Worm (Caenorhabditis elegans): ENCODE measurements around the gene srh-60.

srh-60 gene

DNA sequence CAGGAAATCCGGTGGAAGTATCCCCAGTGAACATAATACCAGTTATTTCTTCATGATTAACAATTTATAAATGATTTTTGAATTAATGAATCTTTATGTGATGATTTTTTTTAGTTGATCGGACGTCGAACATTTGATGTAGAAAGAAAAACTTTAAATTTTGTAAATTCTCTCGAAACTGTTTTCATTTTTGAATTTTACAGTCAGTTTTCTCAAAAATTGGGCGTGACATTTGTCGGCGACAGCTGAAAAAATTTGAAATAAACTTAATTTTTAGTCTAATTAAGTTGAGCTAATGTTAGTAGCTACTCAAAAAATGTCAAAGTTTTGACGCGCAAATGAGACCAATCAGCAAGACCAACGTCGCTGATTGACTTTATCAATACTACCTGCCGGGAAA is at the start of gene srh-60:
Gene srh-60, plus strand, starts transcription at position 301 of the 400 bp plus-strand sequence.
- no peak for TF ChIP-seq unc-39 (tag; optimal IDR thresholded peaks at IDR 0.05)
- no peak for TF ChIP-seq ZK546.5 (tag; optimal IDR thresholded peaks at IDR 0.05)
- no peak for TF ChIP-seq nhr-11 (tag; optimal IDR thresholded peaks at IDR 0.05)
- no peak for TF ChIP-seq snpc-4 (tag; optimal IDR thresholded peaks at IDR 0.05)
- no peak for TF ChIP-seq nhr-23 (tag; optimal IDR thresholded peaks at IDR 0.05)
- no peak for TF ChIP-seq mab-5 (tag; optimal IDR thresholded peaks at IDR 0.05)

DNA sequence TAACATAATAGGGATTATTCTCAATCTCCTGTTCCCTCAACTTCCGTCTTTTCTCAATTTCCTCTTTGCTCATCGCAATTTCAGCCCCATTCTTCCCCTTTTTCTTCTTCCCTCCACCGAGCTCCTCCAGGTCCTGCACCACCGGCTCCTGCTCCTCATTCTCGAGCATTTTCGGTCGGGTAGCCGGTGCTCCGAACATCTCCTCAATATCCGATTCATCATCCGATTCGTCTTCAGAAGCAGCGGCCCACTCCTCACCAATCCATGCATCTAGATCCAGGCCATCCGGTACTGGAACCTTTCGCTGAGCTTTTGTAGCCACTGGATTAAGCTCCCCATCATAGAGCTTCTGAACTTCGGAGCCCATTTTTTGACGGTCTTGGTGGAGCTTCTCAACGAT is 43.4 kb upstream of the srh-60 start:
- TF ChIP-seq ceh-82 (tag; optimal IDR thresholded peaks at IDR 0.05) (no peak), mdl-1 (tag; optimal IDR thresholded peaks at IDR 0.05) (no peak), ZK546.5 (tag; optimal IDR thresholded peaks at IDR 0.05) (no peak), snpc-4 (tag; optimal IDR thresholded peaks at IDR 0.05) (no peak), nhr-10 (tag; optimal IDR thresholded peaks at IDR 0.05) (no peak), sma-9 (GFP tag; optimal IDR thresholded peaks at IDR 0.05) (no peak), sma-9 (tag; optimal IDR thresholded peaks at IDR 0.05) (no peak), mbf-1 (tag; optimal IDR thresholded peaks at IDR 0.05) (no peak), nhr-6 (tag; optimal IDR thresholded peaks at IDR 0.05) (no peak), ceh-16 (tag; optimal IDR thresholded peaks at IDR 0.05) (no peak), sma-3 (GFP tag; optimal IDR thresholded peaks at IDR 0.05) (no peak), peb-1 (tag; optimal IDR thresholded peaks at IDR 0.05) (no peak), elt-3 (tag; optimal IDR thresholded peaks at IDR 0.05) (no peak), nhr-129 (tag; optimal IDR thresholded peaks at IDR 0.05) (no peak), dmd-4 (tag; optimal IDR thresholded peaks at IDR 0.05) (no peak), unc-62 (GFP tag; optimal IDR thresholded peaks at IDR 0.05) (no peak), nhr-25 (tag; optimal IDR thresholded peaks at IDR 0.05) (no peak)

DNA sequence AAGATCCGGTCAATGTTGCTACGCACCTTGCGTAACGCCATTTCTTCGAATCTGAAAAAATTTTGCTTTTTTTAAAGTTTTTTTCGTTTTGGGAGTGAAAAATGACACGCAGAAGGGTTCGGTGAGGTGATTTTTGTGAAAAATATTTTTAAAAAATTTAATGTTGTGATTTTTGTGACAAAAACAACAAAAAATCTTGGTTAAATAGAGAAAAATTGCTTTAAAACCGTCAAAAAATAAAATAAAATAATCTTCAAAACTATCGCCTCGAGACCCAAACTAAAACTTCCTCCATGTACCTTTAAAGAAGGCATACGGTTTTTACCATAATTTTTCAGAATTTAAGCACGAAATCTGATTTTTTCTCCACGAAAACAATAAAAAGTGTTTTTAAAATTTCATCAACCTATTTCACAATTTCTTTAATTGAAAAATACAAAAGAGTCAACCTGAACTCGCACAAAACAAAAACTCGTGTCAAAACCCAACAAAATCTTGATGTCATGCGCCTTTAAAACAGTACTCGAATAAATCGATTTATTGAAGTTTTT is 37.0 kb upstream of the srh-60 start, which contains the start of gene apd-3:
Gene apd-3, minus strand, starts transcription at position 51 of the 551 bp plus-strand sequence.
- TF ChIP-seq nhr-237 (tag; optimal IDR thresholded peaks at IDR 0.05) (no peak), peb-1 (tag; optimal IDR thresholded peaks at IDR 0.05) (no peak), nhr-11 (tag; optimal IDR thresholded peaks at IDR 0.05) (no peak), skn-1 (tag; optimal IDR thresholded peaks at IDR 0.05) (no peak), fos-1 (tag; optimal IDR thresholded peaks at IDR 0.05) (no peak), lin-11 (tag; optimal IDR thresholded peaks at IDR 0.05) (no peak), ZK546.5 (tag; optimal IDR thresholded peaks at IDR 0.05) (no peak), mdl-1 (tag; optimal IDR thresholded peaks at IDR 0.05) (no peak), unc-39 (tag; optimal IDR thresholded peaks at IDR 0.05) (no peak), elt-3 (tag; optimal IDR thresholded peaks at IDR 0.05) (no peak), lsy-2 (tag; optimal IDR thresholded peaks at IDR 0.05) (no peak), nhr-10 (tag; optimal IDR thresholded peaks at IDR 0.05) (no peak), nhr-12 (tag; optimal IDR thresholded peaks at IDR 0.05) (no peak), nhr-25 (tag; optimal IDR thresholded peaks at IDR 0.05) (no peak), ceh-16 (tag; optimal IDR thresholded peaks at IDR 0.05) (no peak), F13H6.1 (tag; optimal IDR thresholded peaks at IDR 0.05) (no peak), mbf-1 (tag; optimal IDR thresholded peaks at IDR 0.05) (no peak), lin-39 (tag; optimal IDR thresholded peaks at IDR 0.05) (no peak), ztf-1 (GFP tag; conservative IDR thresholded peaks at IDR 0.05) (no peak)

DNA sequence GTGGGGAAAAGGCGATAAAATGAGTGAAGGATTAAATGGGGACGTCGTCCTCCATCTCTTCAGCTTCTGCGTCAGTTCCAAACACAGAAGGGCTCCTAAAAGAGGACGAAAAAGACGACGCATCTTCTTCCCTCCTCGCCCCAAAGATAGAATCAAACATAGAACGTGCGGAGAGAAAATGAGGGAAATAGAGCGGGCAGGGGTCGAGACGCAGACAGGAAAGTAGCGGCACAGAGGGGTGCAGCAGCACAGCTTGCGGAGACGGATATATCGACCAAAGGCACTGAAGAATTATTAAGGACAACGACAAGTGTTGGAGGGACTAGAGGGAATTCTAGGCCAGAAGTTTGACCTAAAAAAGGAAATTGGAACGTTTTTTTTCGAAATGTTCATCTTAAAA is 36.2 kb upstream of the srh-60 start:
- TF ChIP-seq zag-1 (tag; optimal IDR thresholded peaks at IDR 0.05): peak; percentile 42
- peak; percentile 40 for TF ChIP-seq lin-13 (GFP tag; optimal IDR thresholded peaks at IDR 0.05)
- no peak for TF ChIP-seq ztf-11 (tag; optimal IDR thresholded peaks at IDR 0.05)
- no peak for TF ChIP-seq peb-1 (tag; optimal IDR thresholded peaks at IDR 0.05)
- peak; percentile 66 for TF ChIP-seq unc-55 (GFP tag; optimal IDR thresholded peaks at IDR 0.05)
- TF ChIP-seq mdl-1 (tag; optimal IDR thresholded peaks at IDR 0.05): peak in 1 of 2 experiments; percentile 38
- peak; percentile 40 for TF ChIP-seq nhr-129 (tag; optimal IDR thresholded peaks at IDR 0.05)
- peak; percentile 16 for TF ChIP-seq snpc-4 (tag; optimal IDR thresholded peaks at IDR 0.05)
- TF ChIP-seq mab-5 (tag; optimal IDR thresholded peaks at IDR 0.05): peak; percentile 46
- TF ChIP-seq lsy-2 (tag; optimal IDR thresholded peaks at IDR 0.05): peak in 1 of 2 experiments; percentile 68
- no peak for TF ChIP-seq mbf-1 (tag; optimal IDR thresholded peaks at IDR 0.05)
- TF ChIP-seq ama-1 (optimal IDR thresholded peaks at IDR 0.05): no peak
- peak; percentile 66 for TF ChIP-seq C34F6.9 (tag; optimal IDR thresholded peaks at IDR 0.05)
